Comparison of ENCODE assay signal across 4 fruit fly cellular contexts in genomic region chr3R:30747039-30747438, dm6.
A peak's percentile ranks its signal among the peaks of the same experiment; 100 is the strongest.
TF ChIP-seq lines count a peak whose summit lies in the region.

No protein-coding gene starts in this region.

- no peak for TF ChIP-seq CTCF in whole organism, embryonic (GFP tag; optimal IDR thresholded peaks at IDR 0.05; lab: Kevin White, UChicago)

TF ChIP-seq in whole organism, embryonic, 481 proteins besides CTCF, POLR2A, EP300 and RAD21 (continues in another document):
- TF ChIP-seq CG8765 (GFP tag; IDR thresholded peaks at IDR 0.05; lab: Robert Waterston, UW) (peak; percentile 46; the same call in 1 of the 2 replicates), sna (GFP tag; IDR thresholded peaks at IDR 0.05; lab: Robert Waterston, UW; ENCODE audit: partially characterized antibody) (no peak), CG1024 (GFP tag; IDR thresholded peaks at IDR 0.05; lab: Robert Waterston, UW) (0 out of 2 replicates have a peak, but pooled peaks have one; percentile 13), CG10565 (GFP tag; optimal IDR thresholded peaks at IDR 0.05; lab: Kevin White, UChicago) (no peak), bsh (GFP tag; optimal IDR thresholded peaks at IDR 0.05; lab: Kevin White, UChicago) (peak in 1 of 2 experiments; percentile 13), cwo (GFP tag; optimal IDR thresholded peaks at IDR 0.05; lab: Kevin White, UChicago) (no peak), zfh1 (GFP tag; IDR thresholded peaks at IDR 0.05; lab: Robert Waterston, UW) (0 out of 3 replicates have a peak, but pooled peaks have one; percentile 52), CG5180 (GFP tag; optimal IDR thresholded peaks at IDR 0.05; lab: Kevin White, UChicago) (no peak), Gsc (GFP tag; IDR thresholded peaks at IDR 0.05; lab: Robert Waterston, UW) (0 out of 2 replicates have a peak, but pooled peaks have one; percentile 13), danr (GFP tag; IDR thresholded peaks at IDR 0.05; lab: Robert Waterston, UW) (no peak), Mrtf (GFP tag; IDR thresholded peaks at IDR 0.05; lab: Robert Waterston, UW) (0 out of 3 replicates have a peak, but pooled peaks have one; percentile 22), CG10959 (GFP tag; IDR thresholded peaks at IDR 0.05; lab: Robert Waterston, UW) (peak; percentile 30; the same call in 1 of the 2 replicates), CG6689 (GFP tag; IDR thresholded peaks at IDR 0.05; lab: Robert Waterston, UW) (peak; percentile 46; the same call in 1 of the 2 replicates), CG9727 (GFP tag; optimal IDR thresholded peaks at IDR 0.05; lab: Kevin White, UChicago) (peak; percentile 10), Ptx1 (GFP tag; IDR thresholded peaks at IDR 0.05; lab: Robert Waterston, UW) (0 out of 2 replicates have a peak, but pooled peaks have one; percentile 20), CG6813 (GFP tag; optimal IDR thresholded peaks at IDR 0.05; lab: Kevin White, UChicago) (no peak), Mes4 (GFP tag; optimal IDR thresholded peaks at IDR 0.05; lab: Kevin White, UChicago) (no peak), pfk (GFP tag; optimal IDR thresholded peaks at IDR 0.05; lab: Kevin White, UChicago) (no peak), CG7963 (GFP tag; IDR thresholded peaks at IDR 0.05; lab: Robert Waterston, UW; ENCODE audit: partially characterized antibody) (no peak), grau (tag; optimal IDR thresholded peaks at IDR 0.05; lab: Kevin White, UChicago) (no peak)

TF ChIP-seq in whole organism, prepupa, 60 proteins besides CTCF, POLR2A, EP300 and RAD21:
- TF ChIP-seq OdsH (GFP tag; optimal IDR thresholded peaks at IDR 0.05; lab: Kevin White, UChicago) = peak; percentile 10
- TF ChIP-seq vri (GFP tag; optimal IDR thresholded peaks at IDR 0.05; lab: Kevin White, UChicago) = no peak
- TF ChIP-seq CG31627 (GFP tag; optimal IDR thresholded peaks at IDR 0.05; lab: Kevin White, UChicago) = peak; percentile 17
- no peak for TF ChIP-seq Hr4 (GFP tag; optimal IDR thresholded peaks at IDR 0.05; lab: Kevin White, UChicago)
- TF ChIP-seq svp (GFP tag; lab: Kevin White, UChicago) = peak; percentile 63
- peak; percentile 62 for TF ChIP-seq Eip78C (GFP tag; lab: Kevin White, UChicago)
- TF ChIP-seq CG10631 (GFP tag; optimal IDR thresholded peaks at IDR 0.05; lab: Kevin White, UChicago) = no peak
- no peak for TF ChIP-seq CG8319 (GFP tag; optimal IDR thresholded peaks at IDR 0.05; lab: Kevin White, UChicago)
- TF ChIP-seq Hr38 (GFP tag; optimal IDR thresholded peaks at IDR 0.05; lab: Kevin White, UChicago) = no peak
- TF ChIP-seq salr (GFP tag; optimal IDR thresholded peaks at IDR 0.05; lab: Kevin White, UChicago) = no peak
- TF ChIP-seq CG6163 (GFP tag; IDR thresholded peaks at IDR 0.05; lab: Robert Waterston, UW) = peak; percentile 56
- no peak for TF ChIP-seq Blimp-1 (GFP tag; optimal IDR thresholded peaks at IDR 0.05; lab: Kevin White, UChicago)
- peak; percentile 11 for TF ChIP-seq acj6 (GFP tag; optimal IDR thresholded peaks at IDR 0.05; lab: Kevin White, UChicago)
- TF ChIP-seq cyc (GFP tag; optimal IDR thresholded peaks at IDR 0.05; lab: Kevin White, UChicago) = no peak
- no peak for TF ChIP-seq net (GFP tag; optimal IDR thresholded peaks at IDR 0.05; lab: Kevin White, UChicago)
- 0 out of 3 replicates have a peak, but pooled peaks have one; percentile 15 for TF ChIP-seq eg (GFP tag; IDR thresholded peaks at IDR 0.05; lab: Robert Waterston, UW)
- no peak for TF ChIP-seq CG3919 (GFP tag; optimal IDR thresholded peaks at IDR 0.05; lab: Kevin White, UChicago)
- no peak for TF ChIP-seq lz (GFP tag; optimal IDR thresholded peaks at IDR 0.05; lab: Kevin White, UChicago)
- TF ChIP-seq CG15336 (GFP tag; IDR thresholded peaks at IDR 0.05; lab: Robert Waterston, UW) = 0 out of 2 replicates have a peak, but pooled peaks have one; percentile 9
- TF ChIP-seq esn (GFP tag; optimal IDR thresholded peaks at IDR 0.05; lab: Kevin White, UChicago) = peak; percentile 22
- peak; percentile 32 for TF ChIP-seq Hr39 (GFP tag; optimal IDR thresholded peaks at IDR 0.05; lab: Kevin White, UChicago)

TF ChIP-seq in whole organism, pupa, 21 proteins besides CTCF, POLR2A, EP300 and RAD21:
- no peak for TF ChIP-seq CG15710 (tag; optimal IDR thresholded peaks at IDR 0.05; lab: Kevin White, UChicago)
- peak; percentile 30; the same call in 1 of the 2 replicates for TF ChIP-seq CG32121 (GFP tag; IDR thresholded peaks at IDR 0.05; lab: Robert Waterston, UW)
- TF ChIP-seq Pif1B (GFP tag; optimal IDR thresholded peaks at IDR 0.05; lab: Kevin White, UChicago) = no peak
- TF ChIP-seq CG4496 (GFP tag; IDR thresholded peaks at IDR 0.05; lab: Robert Waterston, UW) = peak; percentile 68; the same call in 2 of the 3 replicates
- TF ChIP-seq Ets98B (GFP tag; IDR thresholded peaks at IDR 0.05; lab: Robert Waterston, UW) = 0 out of 2 replicates have a peak, but pooled peaks have one; percentile 22

TF ChIP-seq in whole organism, wandering third instar larva, 38 proteins besides CTCF, POLR2A, EP300 and RAD21:
- TF ChIP-seq Dfd (GFP tag; optimal IDR thresholded peaks at IDR 0.05; lab: Kevin White, UChicago) = no peak
- peak; percentile 31 for TF ChIP-seq ey (GFP tag; optimal IDR thresholded peaks at IDR 0.05; lab: Kevin White, UChicago)
- no peak for TF ChIP-seq CrebA (GFP tag; optimal IDR thresholded peaks at IDR 0.05; lab: Kevin White, UChicago; ENCODE audit: borderline replicate concordance)
- TF ChIP-seq br (GFP tag; optimal IDR thresholded peaks at IDR 0.05; lab: Kevin White, UChicago) = no peak
- no peak for TF ChIP-seq Sp1 (GFP tag; optimal IDR thresholded peaks at IDR 0.05; lab: Kevin White, UChicago)
- peak; percentile 50 for TF ChIP-seq h (GFP tag; optimal IDR thresholded peaks at IDR 0.05; lab: Kevin White, UChicago)
- no peak for TF ChIP-seq foxo (GFP tag; optimal IDR thresholded peaks at IDR 0.05; lab: Kevin White, UChicago)
- TF ChIP-seq rgr (GFP tag; optimal IDR thresholded peaks at IDR 0.05; lab: Kevin White, UChicago) = peak; percentile 30

Comparison
In these comparisons a context has a peak if more than half of its experiments do, and no peak if none do; other contexts are left out.
1. Of the 7 proteins assayed by ChIP-seq in both whole organism, embryonic and whole organism, prepupa: peak only in whole organism, embryonic: none; only in whole organism, prepupa: Hr39; in both: none; in neither: 6.